Worm (Caenorhabditis elegans) whole organism, early embryonic: Measurements from ENCODE around the gene F08H9.3.

Experiments
- B0310.2 ChIP-seq: sonication (generic microtip); optimal IDR thresholded peaks from 2 replicates; lab custom pipeline; 2016; ENCODE audit warnings: mild to moderate bottlenecking, missing genetic modification characterization, missing compliant biosample characterization
- F13C5.2 ChIP-seq: sonication (generic microtip); optimal IDR thresholded peaks from 2 replicates; lab custom pipeline; 2017; ENCODE audit warnings: mild to moderate bottlenecking, missing genetic modification characterization, inconsistent platforms, missing compliant biosample characterization
- aly-1 ChIP-seq: sonication (generic microtip); optimal IDR thresholded peaks from 2 replicates; lab custom pipeline; 2016; ENCODE audit warnings: missing genetic modification characterization, missing compliant biosample characterization
- ama-1 ChIP-seq: fragments of 150-350 bp; optimal IDR thresholded peaks from 2 replicates; lab custom pipeline; 2014
- ceh-13 ChIP-seq: fragments of 200-800 bp; sonication (Bioruptor generic); optimal IDR thresholded peaks from 2 replicates; lab custom pipeline; 2018; ENCODE audit warnings: mild to moderate bottlenecking, missing genetic modification characterization, missing compliant biosample characterization
- ceh-36 ChIP-seq: sonication (generic microtip); optimal IDR thresholded peaks from 2 replicates; lab custom pipeline; 2016; ENCODE audit warnings: missing genetic modification characterization, inconsistent platforms, missing compliant biosample characterization
- ets-7 ChIP-seq: sonication (generic microtip); optimal IDR thresholded peaks from 2 replicates; lab custom pipeline; 2016; ENCODE audit warnings: missing genotype, missing genetic modification characterization, missing compliant biosample characterization
- flt-1 ChIP-seq: fragments of 200-800 bp; sonication (Bioruptor generic); IDR thresholded peaks from 2 replicates; pipeline ENCODE4 v1.3.6; 2022; ENCODE audit warnings: missing genetic modification characterization, missing compliant biosample characterization
- hmbx-1 ChIP-seq: sonication (generic microtip); optimal IDR thresholded peaks from 2 replicates; lab custom pipeline; 2016; ENCODE audit warnings: mild to moderate bottlenecking, missing genetic modification characterization, missing compliant biosample characterization
- hmg-4 ChIP-seq: fragments of 200-800 bp; sonication (Bioruptor generic); optimal IDR thresholded peaks from 2 replicates; lab custom pipeline; 2018; ENCODE audit warnings: mild to moderate bottlenecking, missing genetic modification characterization, missing compliant biosample characterization
- hnd-1 ChIP-seq: sonication (generic microtip); optimal IDR thresholded peaks from 2 replicates; lab custom pipeline; 2016; ENCODE audit warnings: missing genetic modification characterization, missing compliant biosample characterization
- pes-1 ChIP-seq: fragments of 200-800 bp; sonication (Bioruptor generic); IDR thresholded peaks from 2 replicates; pipeline ENCODE4 v1.3.6; 2022; ENCODE audit warnings: missing genetic modification reagents, missing genetic modification characterization, missing compliant biosample characterization
- scrt-1 ChIP-seq: fragments of 200-800 bp; sonication (Bioruptor generic); IDR thresholded peaks from 2 replicates; pipeline ENCODE4 v1.3.6; 2022; ENCODE audit warnings: missing genetic modification characterization, missing compliant biosample characterization
- sea-1 ChIP-seq: fragments of 200-800 bp; sonication (Bioruptor generic); conservative IDR thresholded peaks from 2 replicates; pipeline ENCODE4 v1.3.6; 2022; ENCODE audit warnings: missing genetic modification characterization, missing compliant biosample characterization
- tbx-11 ChIP-seq: fragments of 200-800 bp; sonication (Bioruptor generic); IDR thresholded peaks from 2 replicates; pipeline ENCODE4 v1.3.6; 2022; ENCODE audit warnings: missing genetic modification characterization, missing compliant biosample characterization
- tbx-37 ChIP-seq: fragments of 200-800 bp; sonication (Bioruptor generic); conservative IDR thresholded peaks from 2 replicates; pipeline ENCODE4 v1.3.6; 2022; ENCODE audit warnings: missing genetic modification reagents, missing genetic modification characterization, missing compliant biosample characterization
- tra-4 ChIP-seq: sonication (generic microtip); optimal IDR thresholded peaks from 2 replicates; lab custom pipeline; 2017; ENCODE audit warnings: missing genetic modification characterization, missing compliant biosample characterization

F08H9.3 gene

DNA sequence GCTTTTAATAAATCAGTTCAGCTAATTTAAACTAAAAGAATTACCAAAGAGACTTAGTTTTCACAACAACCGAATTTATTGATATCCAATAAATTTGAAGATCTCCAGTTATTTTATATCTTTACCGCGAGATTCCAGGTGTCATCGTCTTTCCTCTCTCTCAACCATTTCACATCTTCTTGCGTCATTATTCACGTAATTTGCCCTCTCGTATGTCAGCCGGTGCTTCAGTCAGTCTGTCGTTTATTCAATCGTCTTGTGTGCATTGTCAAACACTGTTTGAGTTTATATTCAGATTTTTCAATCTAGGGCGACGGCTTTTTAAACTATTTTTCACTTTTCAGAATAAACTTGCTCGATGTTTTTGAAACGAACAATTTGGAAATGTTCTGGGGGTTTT, 25.8 kb downstream of the F08H9.3 start:
- TF ChIP-seq pes-1 (GFP tag; lab: Robert Waterston, UW) (no peak), flt-1 (GFP tag; lab: Robert Waterston, UW) (no peak), hnd-1 (tag; lab: Kevin White, UChicago) (no peak), sea-1 (GFP tag; lab: Robert Waterston, UW) (no peak), aly-1 (no peak), ama-1 (lab: Kevin White, UChicago) (no peak), ceh-13 (no peak), hmg-4 (GFP tag; lab: Kevin White, UChicago) (no peak), F13C5.2 (tag; lab: Kevin White, UChicago) (no peak), tbx-11 (GFP tag; lab: Robert Waterston, UW) (no peak), hmbx-1 (no peak), tbx-37 (GFP tag; lab: Robert Waterston, UW) (no peak), ets-7 (no peak), ceh-36 (no peak), tra-4 (tag; lab: Kevin White, UChicago) (no peak), scrt-1 (GFP tag; lab: Robert Waterston, UW) (no peak)

DNA sequence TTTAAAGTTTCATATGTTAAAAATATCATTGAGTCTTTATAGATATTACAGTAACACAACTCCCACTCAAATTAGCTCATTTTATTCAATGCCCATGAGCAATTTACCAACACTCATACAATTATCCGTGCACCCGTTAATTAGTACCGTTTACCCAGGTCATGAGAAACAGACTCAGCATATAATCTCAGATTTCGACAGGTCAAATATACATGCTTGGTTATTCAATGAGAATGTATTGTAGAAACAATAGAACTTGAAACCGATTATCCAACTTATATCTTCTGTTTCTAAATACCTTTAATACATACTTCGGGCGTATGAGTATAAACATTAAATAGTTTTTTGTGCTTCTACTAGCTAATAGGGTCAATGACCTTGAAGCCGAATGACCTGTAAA, 26.9 kb downstream of the F08H9.3 start:
- TF ChIP-seq scrt-1 (GFP tag; lab: Robert Waterston, UW) = no peak

DNA sequence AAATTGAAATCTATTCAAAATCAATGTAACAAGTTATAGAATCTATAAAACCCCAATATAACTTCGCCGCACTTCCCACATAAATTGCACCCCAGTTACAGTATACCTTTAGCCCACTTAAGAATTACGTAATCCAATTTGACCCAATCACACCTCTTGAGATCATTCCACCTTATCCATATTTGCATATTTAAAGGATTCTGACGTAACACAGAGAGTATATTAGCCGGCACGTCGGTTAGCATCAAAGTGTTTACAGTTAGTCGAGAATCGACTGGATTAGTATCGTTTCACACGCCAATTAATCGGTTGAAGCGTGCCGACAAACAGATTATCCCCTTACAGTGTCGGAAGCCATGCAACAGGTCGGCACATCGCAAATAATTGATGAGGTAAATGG, 29.6 kb downstream of the F08H9.3 start:
- TF ChIP-seq pes-1 (GFP tag; lab: Robert Waterston, UW) (no peak), hmg-4 (GFP tag; lab: Kevin White, UChicago) (no peak), ceh-36 (peak; percentile 71)

DNA sequence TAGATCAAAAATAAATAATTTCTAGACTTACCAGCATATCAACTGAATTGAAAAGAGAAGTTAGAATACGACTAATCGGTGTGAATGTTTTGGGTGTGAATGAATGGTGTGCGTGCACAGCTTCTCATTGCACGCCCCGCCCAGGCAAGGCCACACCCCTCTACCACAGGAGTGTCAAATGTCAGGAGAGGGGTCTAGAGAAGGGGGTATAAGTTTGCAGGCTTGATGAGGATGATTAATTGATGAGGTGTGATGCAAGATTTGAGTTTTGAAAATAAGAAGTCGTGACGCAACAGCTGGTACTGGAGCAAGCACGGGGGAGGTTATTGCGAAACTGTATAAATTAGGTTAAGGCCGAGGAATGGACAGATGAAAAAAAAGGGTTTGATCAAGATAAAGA, 30.9 kb downstream of the F08H9.3 start, which contains the start of gene egl-1:
egl-1 (minus strand) TSS at position 101 of the 400 bp plus-strand sequence.
- TF ChIP-seq tra-4 (tag; lab: Kevin White, UChicago) (no peak), B0310.2 (tag; lab: Kevin White, UChicago) (no peak), hnd-1 (tag; lab: Kevin White, UChicago) (no peak), ceh-13 (no peak), ceh-36 (no peak), sea-1 (GFP tag; lab: Robert Waterston, UW) (no peak), hmbx-1 (no peak), hmg-4 (GFP tag; lab: Kevin White, UChicago) (no peak), aly-1 (no peak), F13C5.2 (tag; lab: Kevin White, UChicago) (no peak)

DNA sequence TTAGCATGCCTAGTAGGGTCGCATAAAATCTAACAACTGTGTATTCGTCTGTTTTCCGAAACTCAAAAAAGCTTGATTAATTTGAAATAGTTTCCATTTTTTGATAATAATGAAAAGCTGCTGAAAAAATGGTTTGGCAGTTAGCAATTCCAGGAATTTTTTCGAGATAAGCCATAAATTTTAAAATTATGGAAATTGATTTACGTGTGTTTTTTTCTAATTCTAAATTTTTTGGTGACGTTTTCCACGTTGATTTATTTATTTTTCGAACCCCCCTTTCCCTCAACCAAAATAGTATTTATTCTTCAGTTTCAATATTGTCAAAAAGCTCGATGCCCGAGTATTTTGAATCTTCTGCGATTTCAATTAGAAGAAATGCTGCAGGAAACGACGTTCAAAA, 34.3 kb downstream of the F08H9.3 start, which contains the start of gene F23B12.1:
F23B12.1 (plus strand) TSS at position 301 of the 400 bp plus-strand sequence.
- TF ChIP-seq ceh-36 (no peak), aly-1 (no peak), ama-1 (lab: Kevin White, UChicago) (no peak), ets-7 (no peak), pes-1 (GFP tag; lab: Robert Waterston, UW) (no peak), hmg-4 (GFP tag; lab: Kevin White, UChicago) (no peak), tra-4 (tag; lab: Kevin White, UChicago) (no peak), flt-1 (GFP tag; lab: Robert Waterston, UW) (no peak), ceh-13 (no peak), tbx-37 (GFP tag; lab: Robert Waterston, UW) (no peak)

DNA sequence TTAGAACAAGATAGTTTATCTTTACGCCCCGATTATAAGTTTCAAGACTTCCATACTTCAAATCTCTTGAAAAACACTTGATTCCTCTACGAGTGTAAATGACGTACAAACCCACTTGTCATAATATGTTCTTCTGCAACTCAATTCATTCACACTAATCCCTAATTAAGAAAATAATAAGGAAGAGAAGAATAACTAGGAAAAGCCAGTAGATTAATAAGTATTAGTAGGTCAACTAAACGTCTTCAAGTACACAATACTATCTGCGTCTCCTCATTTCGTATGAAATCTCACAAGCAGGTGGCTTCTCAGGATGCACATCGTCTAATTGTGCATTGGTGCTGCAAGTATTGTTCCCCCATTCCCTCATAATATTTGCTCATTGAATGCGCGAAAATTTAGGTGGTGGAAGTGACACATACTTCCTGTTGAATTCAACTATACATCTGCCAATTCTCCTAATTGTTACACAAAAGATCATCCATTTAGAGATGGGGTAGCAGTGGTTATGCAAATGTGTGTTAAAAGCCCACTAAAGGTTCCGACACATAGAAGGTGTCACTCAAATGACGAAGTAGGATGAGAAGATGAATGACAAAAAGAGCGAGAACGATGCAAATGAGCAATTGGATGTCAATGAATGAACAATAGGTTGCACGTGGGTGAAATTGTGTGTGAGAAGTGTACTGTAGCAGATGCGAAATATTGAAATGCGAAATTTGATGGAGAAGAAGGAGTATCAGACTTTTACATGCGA, 35.9 kb downstream of the F08H9.3 start:
- TF ChIP-seq ceh-36 (peak; percentile 34), sea-1 (GFP tag; lab: Robert Waterston, UW) (no peak)

DNA sequence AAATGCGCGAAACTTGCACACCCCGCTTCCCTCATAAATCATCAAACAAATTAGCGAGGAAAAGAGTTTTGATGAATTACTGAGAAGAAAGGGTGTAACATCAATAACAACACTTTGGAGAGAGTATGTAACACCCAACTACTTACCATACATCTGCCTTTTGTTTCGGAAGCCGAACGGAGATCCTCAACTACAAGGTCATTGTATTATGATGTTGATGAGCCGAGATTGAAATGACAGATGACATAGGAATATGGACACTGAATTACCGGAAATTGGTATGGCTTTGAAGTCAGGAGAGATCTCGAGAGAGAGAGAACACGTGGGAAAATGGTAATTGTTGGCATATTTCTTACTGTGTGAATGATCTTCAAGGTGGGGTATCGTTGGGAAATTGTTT, 37.1 kb downstream of the F08H9.3 start:
- no peak for TF ChIP-seq ama-1 (lab: Kevin White, UChicago)
- TF ChIP-seq tbx-11 (GFP tag; lab: Robert Waterston, UW) = no peak
- no peak for TF ChIP-seq B0310.2 (tag; lab: Kevin White, UChicago)
- TF ChIP-seq hmbx-1 = no peak
- TF ChIP-seq ceh-13 = no peak
- TF ChIP-seq tra-4 (tag; lab: Kevin White, UChicago) = no peak
- TF ChIP-seq hnd-1 (tag; lab: Kevin White, UChicago) = no peak
- TF ChIP-seq ets-7 = no peak
- no peak for TF ChIP-seq flt-1 (GFP tag; lab: Robert Waterston, UW)
- TF ChIP-seq hmg-4 (GFP tag; lab: Kevin White, UChicago) = no peak
- no peak for TF ChIP-seq sea-1 (GFP tag; lab: Robert Waterston, UW)
- no peak for TF ChIP-seq pes-1 (GFP tag; lab: Robert Waterston, UW)
- no peak for TF ChIP-seq scrt-1 (GFP tag; lab: Robert Waterston, UW)
- TF ChIP-seq ceh-36 = no peak
- TF ChIP-seq tbx-37 (GFP tag; lab: Robert Waterston, UW) = no peak
- TF ChIP-seq aly-1 = no peak

DNA sequence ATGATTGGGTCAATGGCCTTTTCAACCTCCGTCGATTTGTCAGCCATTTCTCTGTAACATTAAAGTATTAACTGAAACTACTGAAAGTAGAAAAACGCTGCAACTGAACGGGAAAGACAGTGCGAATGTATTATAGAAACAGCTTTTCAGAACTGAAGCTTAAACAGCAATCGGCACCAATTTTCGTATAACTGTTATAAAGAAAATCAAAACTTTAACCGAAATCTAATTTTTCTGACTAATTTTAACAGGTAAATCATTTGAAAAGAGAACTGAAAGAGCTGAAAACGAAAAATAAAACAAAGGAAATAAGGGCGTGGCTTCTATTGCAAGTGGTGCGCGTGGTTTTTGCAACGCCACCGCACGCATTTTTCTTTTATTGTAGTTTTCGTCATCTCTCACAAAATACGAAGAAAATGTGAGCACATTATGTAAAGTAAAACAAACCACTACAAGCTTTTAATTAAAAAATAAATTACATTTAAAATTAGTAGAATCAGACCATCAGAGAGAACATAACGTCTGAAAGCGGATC, 38.1 kb downstream of the F08H9.3 start, which contains the start of gene rrsr-1:
rrsr-1 (minus strand) TSS at position 51 of the 535 bp plus-strand sequence.
- no peak for TF ChIP-seq ama-1 (lab: Kevin White, UChicago)
- TF ChIP-seq F13C5.2 (tag; lab: Kevin White, UChicago) = peak; percentile 51
- peak; percentile 57; the same call in 1 of the 2 replicates for TF ChIP-seq flt-1 (GFP tag; lab: Robert Waterston, UW)
- no peak for TF ChIP-seq scrt-1 (GFP tag; lab: Robert Waterston, UW)
- TF ChIP-seq ets-7 = no peak
- TF ChIP-seq B0310.2 (tag; lab: Kevin White, UChicago) = no peak
- TF ChIP-seq pes-1 (GFP tag; lab: Robert Waterston, UW) = 0 out of 2 replicates have a peak, but pooled peaks have one; percentile 14
- no peak for TF ChIP-seq ceh-36
- TF ChIP-seq tra-4 (tag; lab: Kevin White, UChicago) = no peak
- TF ChIP-seq ceh-13 = no peak
- no peak for TF ChIP-seq sea-1 (GFP tag; lab: Robert Waterston, UW)
- TF ChIP-seq hnd-1 (tag; lab: Kevin White, UChicago) = no peak
